Fruit fly (Drosophila melanogaster): ENCODE measurements around the gene tsl.

DNA sequence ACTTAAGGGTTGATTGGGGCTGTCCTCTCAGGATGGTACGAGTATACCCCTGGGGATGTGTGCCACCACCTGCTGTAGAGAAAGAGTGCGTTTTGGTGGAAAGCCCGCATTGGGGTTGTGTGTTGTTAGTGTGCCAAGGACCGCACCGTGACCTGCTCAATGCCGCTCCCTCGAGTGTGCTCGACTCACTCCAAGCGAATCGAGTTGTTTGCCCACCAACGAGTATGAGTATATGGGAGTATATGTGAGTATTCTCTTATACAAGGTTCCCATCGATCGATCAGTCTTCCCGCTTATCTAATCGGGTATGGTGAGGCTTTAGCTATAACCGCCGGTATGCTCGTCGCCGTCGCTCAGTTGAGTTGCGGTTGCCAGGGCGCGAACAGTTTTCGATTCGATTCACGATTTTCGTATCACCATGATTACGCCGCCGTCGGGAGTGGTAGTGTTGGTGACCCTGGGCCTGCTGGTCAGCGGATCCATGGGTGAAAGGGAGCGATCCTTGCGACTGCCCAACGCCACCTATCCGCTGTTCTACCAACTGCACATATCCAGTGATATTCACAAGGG, 42.5 kb downstream of the tsl start, which contains the start of gene CG5849:
- TF ChIP-seq h (optimal IDR thresholded peaks at IDR 0.05) (no peak), ttk (optimal IDR thresholded peaks at IDR 0.05) (no peak), psq (optimal IDR thresholded peaks at IDR 0.05) (no peak), insv (optimal IDR thresholded peaks at IDR 0.05) (no peak), Sin3A (optimal IDR thresholded peaks at IDR 0.05) (no peak), Myc (optimal IDR thresholded peaks at IDR 0.05) (no peak)

Measured in Kc167 (cell line).